Worm (Caenorhabditis elegans) whole organism, L4 larva: ENCODE data around the gene F58H1.3.

Experiments
- Y105C5A.15 ChIP-seq: fragments of 200-800 bp; sonication (Bioruptor generic); IDR thresholded peaks from 2 replicates; pipeline ENCODE4 v1.3.6; 2022; ENCODE audit warnings: missing genetic modification characterization, missing compliant biosample characterization
- ama-1 ChIP-seq: fragments of 150-350 bp; optimal IDR thresholded peaks from 2 replicates; lab custom pipeline; 2014; ENCODE audit warnings: inconsistent platforms, mixed read lengths
- cey-2 ChIP-seq: sonication (generic microtip); optimal IDR thresholded peaks from 3 replicates; lab custom pipeline; 2017; ENCODE audit warnings: missing genetic modification characterization, mild to moderate bottlenecking, missing compliant biosample characterization, antibody characterized with exemption, borderline replicate concordance; ENCODE audit not compliant: insufficient read depth
- jun-1 ChIP-seq: fragments of 150-350 bp; optimal IDR thresholded peaks from 2 replicates; lab custom pipeline; 2014; ENCODE audit warnings: missing biosample characterization, missing genetic modification reagents, missing genetic modification characterization
- madf-5 ChIP-seq, 2 experiments: fragments of 200-800 bp; sonication (Bioruptor generic); IDR thresholded peaks; 2 replicates each; pipeline ENCODE4 v1.3.6; 2022; ENCODE audit warnings: missing compliant biosample characterization in 2 of 2, missing genetic modification characterization in 2 of 2
- mep-1 ChIP-seq: fragments of 150-350 bp; sonication (generic microtip); optimal IDR thresholded peaks from 3 replicates; lab custom pipeline; 2014; ENCODE audit warnings: missing biosample characterization, missing genetic modification characterization
- pha-4 ChIP-seq, 2 experiments: fragments of 150-350 bp in 1 of 2; fragments of 200-800 bp in 1 of 2; sonication (Bioruptor generic) in 1 of 2; IDR thresholded peaks in 1 of 2; optimal IDR thresholded peaks in 1 of 2; 2 replicates each; pipeline versions ENCODE4 v1.3.6 to Lab custom; 2014 to 2022; ENCODE audit warnings: missing genetic modification characterization in 2 of 2, missing genetic modification reagents in 2 of 2, missing biosample characterization in 1 of 2, missing compliant biosample characterization in 1 of 2
- pqm-1 ChIP-seq: sonication (generic microtip); optimal IDR thresholded peaks from 2 replicates; lab custom pipeline; 2017; ENCODE audit warnings: missing biosample characterization, missing genetic modification characterization
- skn-1 ChIP-seq: fragments of 150-350 bp; optimal IDR thresholded peaks from 2 replicates; lab custom pipeline; 2014; ENCODE audit warnings: missing biosample characterization, missing genetic modification characterization
- unc-130 ChIP-seq: sonication (generic microtip); optimal IDR thresholded peaks from 2 replicates; lab custom pipeline; 2016; ENCODE audit warnings: missing genetic modification reagents, missing genetic modification characterization, missing compliant biosample characterization
- ztf-11 ChIP-seq: fragments of 150-350 bp; optimal IDR thresholded peaks from 2 replicates; lab custom pipeline; 2014; ENCODE audit warnings: missing biosample characterization, missing genetic modification characterization

ce11 chrV:11888656-11889055, 45.1 kb upstream of the F58H1.3 start:
- TF ChIP-seq madf-5 (GFP tag; IDR thresholded peaks at IDR 0.05; lab: Robert Waterston, UW) (no peak), pqm-1 (tag; lab: Kevin White, UChicago) (no peak), cey-2 (tag; lab: Kevin White, UChicago) (no peak), jun-1 (tag; lab: Kevin White, UChicago) (no peak), ztf-11 (no peak), skn-1 (tag; lab: Kevin White, UChicago) (no peak), pha-4 (GFP tag; IDR thresholded peaks at IDR 0.05; lab: Robert Waterston, UW) (no peak), pha-4 (tag; optimal IDR thresholded peaks at IDR 0.05; lab: Kevin White, UChicago) (no peak), ama-1 (lab: Kevin White, UChicago) (no peak), unc-130 (GFP tag; lab: Kevin White, UChicago) (no peak), mep-1 (tag; lab: Kevin White, UChicago) (no peak), Y105C5A.15 (no peak)
